Worm (Caenorhabditis elegans): Measurements from ENCODE around the gene rgr-1.
A peak's percentile ranks its signal among the peaks of the same experiment; 100 is the strongest.

Gene rgr-1

DNA sequence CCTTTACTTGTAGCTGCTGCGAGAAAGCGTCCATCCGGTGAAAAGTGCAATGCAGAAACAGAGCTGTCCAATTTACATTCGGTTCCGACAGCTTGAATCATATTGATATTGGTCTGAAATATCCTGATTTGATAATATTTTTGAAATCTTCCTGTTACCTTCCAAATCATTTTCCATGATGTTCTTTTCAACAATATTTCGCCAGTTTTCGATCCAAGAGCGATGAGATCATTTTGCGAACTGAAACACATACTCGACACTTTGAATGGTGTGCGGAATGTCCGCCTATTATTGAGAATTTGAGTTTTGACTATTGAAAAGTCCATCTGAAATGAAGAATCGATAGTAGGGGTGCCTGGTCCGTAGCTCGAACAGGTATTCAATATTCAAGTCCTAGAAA is 47.6 kb downstream of the rgr-1 start, which contains the start of gene emb-30:
emb-30 (minus strand) TSS at position 328 of the 400 bp plus-strand sequence.
- TF ChIP-seq lsy-2 (tag; optimal IDR thresholded peaks at IDR 0.05), result peak in 1 of 2 experiments; percentile 20
- no peak for TF ChIP-seq hmg-1.1 (GFP tag; IDR thresholded peaks at IDR 0.05)
- TF ChIP-seq madf-5 (GFP tag; IDR thresholded peaks at IDR 0.05), result 0 out of 4 replicates have a peak, but pooled peaks of 1 of the 2 experiments have one; percentile 2
- no peak for TF ChIP-seq hif-1 (tag; optimal IDR thresholded peaks at IDR 0.05)
- no peak for TF ChIP-seq daf-16 (GFP tag; optimal IDR thresholded peaks at IDR 0.05)
- TF ChIP-seq daf-16 (tag; optimal IDR thresholded peaks at IDR 0.05), result peak; percentile 12
- TF ChIP-seq ama-1 (optimal IDR thresholded peaks at IDR 0.05), result peak; percentile 88
- TF ChIP-seq duxl-1 (tag; optimal IDR thresholded peaks at IDR 0.05; ENCODE audit: poor library complexity), result peak; percentile 34
- peak in 1 of 2 experiments; percentile 8 for TF ChIP-seq unc-62 (GFP tag; optimal IDR thresholded peaks at IDR 0.05 in 1 of 2)
- TF ChIP-seq unc-62 (tag; optimal IDR thresholded peaks at IDR 0.05), result no peak

DNA sequence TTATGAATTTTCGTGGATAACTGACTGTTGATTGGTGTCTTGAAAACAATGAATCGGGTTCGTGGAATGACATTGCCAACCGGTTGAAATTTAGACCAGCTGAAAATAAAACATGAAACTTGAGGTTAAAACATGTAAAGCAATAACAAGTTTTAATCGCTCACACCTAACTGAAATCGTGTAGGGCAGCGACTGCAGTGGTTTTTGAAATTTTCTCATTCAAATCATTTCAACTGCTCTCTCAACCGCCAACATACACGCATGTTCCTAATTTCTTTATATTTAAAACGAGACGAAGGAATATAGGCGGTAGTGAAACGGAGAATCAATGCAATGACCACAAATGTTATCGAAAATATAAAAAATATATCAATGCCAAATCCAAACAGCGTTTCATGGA is 49.3 kb downstream of the rgr-1 start:
- TF ChIP-seq ceh-20 (GFP tag; IDR thresholded peaks at IDR 0.05), result no peak
- TF ChIP-seq spr-1 (tag; optimal IDR thresholded peaks at IDR 0.05), result no peak
- no peak for TF ChIP-seq mes-2 (tag; optimal IDR thresholded peaks at IDR 0.05; ENCODE audit: poor library complexity, severe bottlenecking)
- TF ChIP-seq nhr-28 (tag; optimal IDR thresholded peaks at IDR 0.05), result no peak
- no peak for TF ChIP-seq nhr-11 (tag; optimal IDR thresholded peaks at IDR 0.05)
- no peak for TF ChIP-seq ZK546.5 (tag; optimal IDR thresholded peaks at IDR 0.05)
- no peak for TF ChIP-seq vab-7 (GFP tag; IDR thresholded peaks at IDR 0.05)
- no peak for TF ChIP-seq hmg-1.1 (GFP tag; IDR thresholded peaks at IDR 0.05)
- TF ChIP-seq nhr-6 (tag; optimal IDR thresholded peaks at IDR 0.05), result no peak
- no peak for TF ChIP-seq F37D6.2 (tag; optimal IDR thresholded peaks at IDR 0.05)
- TF ChIP-seq F49E8.2 (tag; optimal IDR thresholded peaks at IDR 0.05; ENCODE audit: borderline replicate concordance), result peak; percentile 5
- no peak for TF ChIP-seq egl-27 (tag; optimal IDR thresholded peaks at IDR 0.05)
- no peak for TF ChIP-seq mdl-1 (tag; optimal IDR thresholded peaks at IDR 0.05)
- no peak for TF ChIP-seq unc-62 (GFP tag; optimal IDR thresholded peaks at IDR 0.05 in 1 of 2)
- no peak for TF ChIP-seq unc-62 (tag; optimal IDR thresholded peaks at IDR 0.05)
- peak; percentile 31; the same call in 1 of the 2 replicates for TF ChIP-seq lin-38 (GFP tag; IDR thresholded peaks at IDR 0.05)
- TF ChIP-seq set-16 (GFP tag; IDR thresholded peaks at IDR 0.05), result no peak
- TF ChIP-seq ceh-44 (GFP tag; IDR thresholded peaks at IDR 0.05), result no peak
- no peak for TF ChIP-seq saeg-2 (GFP tag; IDR thresholded peaks at IDR 0.05)
- TF ChIP-seq zfp-2 (tag; optimal IDR thresholded peaks at IDR 0.05), result no peak
- TF ChIP-seq Y48G9A.11 (GFP tag; IDR thresholded peaks at IDR 0.05), result 0 out of 2 replicates have a peak, but pooled peaks have one; percentile 5
- TF ChIP-seq snpc-4 (tag; optimal IDR thresholded peaks at IDR 0.05), result no peak
- TF ChIP-seq cey-2 (tag; optimal IDR thresholded peaks at IDR 0.05; ENCODE audit: borderline replicate concordance, insufficient read depth), result no peak
- no peak for TF ChIP-seq attf-4 (tag; optimal IDR thresholded peaks at IDR 0.05)
- 0 out of 2 replicates have a peak, but pooled peaks have one; percentile 25 for TF ChIP-seq daf-19 (GFP tag; conservative IDR thresholded peaks at IDR 0.05)
- no peak for TF ChIP-seq nhr-111 (GFP tag; optimal IDR thresholded peaks at IDR 0.05)
- no peak for TF ChIP-seq F26F4.8 (GFP tag; conservative IDR thresholded peaks at IDR 0.05)
- TF ChIP-seq nhr-102 (tag; optimal IDR thresholded peaks at IDR 0.05), result no peak
- no peak for TF ChIP-seq nhr-10 (tag; optimal IDR thresholded peaks at IDR 0.05)
- TF ChIP-seq hlh-30 (tag; optimal IDR thresholded peaks at IDR 0.05; ENCODE audit: insufficient read depth), result no peak
- TF ChIP-seq dmd-9 (GFP tag; IDR thresholded peaks at IDR 0.05), result no peak
- TF ChIP-seq lir-3 (tag; optimal IDR thresholded peaks at IDR 0.05), result no peak
- TF ChIP-seq lin-13 (GFP tag; optimal IDR thresholded peaks at IDR 0.05), result peak; percentile 40
- no peak for TF ChIP-seq zfp-3 (GFP tag; conservative IDR thresholded peaks at IDR 0.05)
- TF ChIP-seq zip-11 (GFP tag; IDR thresholded peaks at IDR 0.05), result no peak
- no peak for TF ChIP-seq D1046.2 (GFP tag; IDR thresholded peaks at IDR 0.05)
- TF ChIP-seq lsy-2 (tag; optimal IDR thresholded peaks at IDR 0.05), result no peak
- 0 out of 2 replicates have a peak, but pooled peaks have one; percentile 35 for TF ChIP-seq arid-1 (GFP tag; conservative IDR thresholded peaks at IDR 0.05)
- no peak for TF ChIP-seq pha-4 (GFP tag; IDR thresholded peaks at IDR 0.05)
- no peak for TF ChIP-seq pha-4 (tag; optimal IDR thresholded peaks at IDR 0.05)
- TF ChIP-seq F10B5.3 (tag; optimal IDR thresholded peaks at IDR 0.05), result no peak
- no peak for TF ChIP-seq daf-12 (tag; optimal IDR thresholded peaks at IDR 0.05)
- TF ChIP-seq zag-1 (tag; optimal IDR thresholded peaks at IDR 0.05), result no peak
- TF ChIP-seq ama-1 (optimal IDR thresholded peaks at IDR 0.05), result no peak
